Fruit fly (Drosophila melanogaster): ENCODE measurements around the gene hng3.

The hng3 gene

dm6 chr3L:699368-700150, 55.7 kb downstream of the hng3 start (continued):
- no peak for TF ChIP-seq ac (GFP tag; optimal IDR thresholded peaks at IDR 0.05)
- no peak for TF ChIP-seq oc (tag; optimal IDR thresholded peaks at IDR 0.05)
- no peak for TF ChIP-seq Antp (GFP tag; optimal IDR thresholded peaks at IDR 0.05)
- TF ChIP-seq CG15269 (tag; optimal IDR thresholded peaks at IDR 0.05): peak; percentile 40
- no peak for TF ChIP-seq CG9876 (GFP tag; optimal IDR thresholded peaks at IDR 0.05)
- TF ChIP-seq CG18764 (GFP tag; optimal IDR thresholded peaks at IDR 0.05): no peak
- TF ChIP-seq otp (GFP tag; IDR thresholded peaks at IDR 0.05): no peak
- peak; percentile 33 for TF ChIP-seq CG14710 (tag; optimal IDR thresholded peaks at IDR 0.05)
- no peak for TF ChIP-seq CG32772 (GFP tag; IDR thresholded peaks at IDR 0.05)
- no peak for TF ChIP-seq CG7963 (GFP tag; IDR thresholded peaks at IDR 0.05; ENCODE audit: partially characterized antibody)
- no peak for TF ChIP-seq vfl (GFP tag; optimal IDR thresholded peaks at IDR 0.05)
- TF ChIP-seq ken (GFP tag; IDR thresholded peaks at IDR 0.05): no peak
- no peak for TF ChIP-seq CG32767 (GFP tag; IDR thresholded peaks at IDR 0.05)
- no peak for TF ChIP-seq CG1529 (GFP tag; optimal IDR thresholded peaks at IDR 0.05)
- no peak for TF ChIP-seq dm (GFP tag; optimal IDR thresholded peaks at IDR 0.05)
- TF ChIP-seq CG12071 (GFP tag; optimal IDR thresholded peaks at IDR 0.05): no peak
- no peak for TF ChIP-seq CG10366 (GFP tag; IDR thresholded peaks at IDR 0.05)
- TF ChIP-seq Optix (GFP tag; IDR thresholded peaks at IDR 0.05): 0 out of 3 replicates have a peak, but pooled peaks have one; percentile 11
- peak; percentile 29; the same call in 1 of the 3 replicates for TF ChIP-seq CG11695 (GFP tag; IDR thresholded peaks at IDR 0.05)
- peak; percentile 59 for TF ChIP-seq dmrt11E (tag; optimal IDR thresholded peaks at IDR 0.05)
- TF ChIP-seq CG31441 (GFP tag; IDR thresholded peaks at IDR 0.05): 0 out of 2 replicates have a peak, but pooled peaks have one; percentile 45
- TF ChIP-seq CG14050 (GFP tag; IDR thresholded peaks at IDR 0.05): 0 out of 3 replicates have a peak, but pooled peaks have one; percentile 8
- TF ChIP-seq aop (GFP tag; IDR thresholded peaks at IDR 0.05): no peak
- TF ChIP-seq scrt (GFP tag; optimal IDR thresholded peaks at IDR 0.05): peak; percentile 61
- no peak for TF ChIP-seq Six4 (GFP tag; optimal IDR thresholded peaks at IDR 0.05)
- TF ChIP-seq Fer1 (GFP tag; optimal IDR thresholded peaks at IDR 0.05): peak; percentile 24
- TF ChIP-seq p53 (GFP tag; optimal IDR thresholded peaks at IDR 0.05): no peak
- no peak for TF ChIP-seq bigmax (GFP tag; optimal IDR thresholded peaks at IDR 0.05)
- TF ChIP-seq CG33557 (GFP tag; optimal IDR thresholded peaks at IDR 0.05): peak; percentile 12
- peak; percentile 29 for TF ChIP-seq cato (GFP tag; optimal IDR thresholded peaks at IDR 0.05; ENCODE audit: borderline replicate concordance)
- TF ChIP-seq CG12659 (GFP tag; optimal IDR thresholded peaks at IDR 0.05): peak; percentile 50
- TF ChIP-seq Awh (GFP tag; IDR thresholded peaks at IDR 0.05): no peak
- no peak for TF ChIP-seq wdn (GFP tag; IDR thresholded peaks at IDR 0.05)
- no peak for TF ChIP-seq hbn (GFP tag; IDR thresholded peaks at IDR 0.05; ENCODE audit: partially characterized antibody)
- no peak for TF ChIP-seq Lim3 (GFP tag; IDR thresholded peaks at IDR 0.05)
- TF ChIP-seq CG5953 (GFP tag; IDR thresholded peaks at IDR 0.05): no peak
- no peak for TF ChIP-seq salm (tag; optimal IDR thresholded peaks at IDR 0.05)
- no peak for TF ChIP-seq da (GFP tag; optimal IDR thresholded peaks at IDR 0.05)
- peak; percentile 7 for TF ChIP-seq Dek (tag; optimal IDR thresholded peaks at IDR 0.05)
- no peak for TF ChIP-seq C15 (GFP tag; IDR thresholded peaks at IDR 0.05)
- no peak for TF ChIP-seq luna (GFP tag; optimal IDR thresholded peaks at IDR 0.05)
- TF ChIP-seq CG18619 (GFP tag; optimal IDR thresholded peaks at IDR 0.05): peak; percentile 47
- TF ChIP-seq repo (GFP tag; optimal IDR thresholded peaks at IDR 0.05): no peak
- TF ChIP-seq ato (GFP tag; IDR thresholded peaks at IDR 0.05; ENCODE audit: partially characterized antibody): no peak
- no peak for TF ChIP-seq danr (GFP tag; IDR thresholded peaks at IDR 0.05)
- no peak for TF ChIP-seq onecut (GFP tag; IDR thresholded peaks at IDR 0.05)
- no peak for TF ChIP-seq HLH54F (GFP tag; optimal IDR thresholded peaks at IDR 0.05)
- no peak for TF ChIP-seq Asciz (GFP tag; optimal IDR thresholded peaks at IDR 0.05)
- TF ChIP-seq HLH3B (GFP tag; IDR thresholded peaks at IDR 0.05): no peak
- TF ChIP-seq sens-2 (GFP tag; IDR thresholded peaks at IDR 0.05): no peak

All from whole organism, embryonic.